Worm (Caenorhabditis elegans) whole organism, L4 larva: ENCODE results near the gene Y75B8A.39.
A peak's percentile ranks its signal among the peaks of the same experiment; 100 is the strongest.

ENCODE experiments used
- F10B5.3 ChIP-seq: sonication (generic microtip); optimal IDR thresholded peaks from 2 replicates; lab custom pipeline; 2016; ENCODE audit warnings: mild to moderate bottlenecking, missing genetic modification characterization, missing compliant biosample characterization
- F37D6.2 ChIP-seq: sonication (generic microtip); optimal IDR thresholded peaks from 2 replicates; lab custom pipeline; 2016; ENCODE audit warnings: mild to moderate bottlenecking, missing genetic modification characterization, missing compliant biosample characterization
- F44E2.7 ChIP-seq: fragments of 200-800 bp; sonication (Bioruptor generic); IDR thresholded peaks from 2 replicates; pipeline ENCODE4 v2.1.2; 2022; ENCODE audit warnings: missing genetic modification characterization, missing compliant biosample characterization
- Y105C5A.15 ChIP-seq: fragments of 200-800 bp; sonication (Bioruptor generic); IDR thresholded peaks from 2 replicates; pipeline ENCODE4 v1.3.6; 2022; ENCODE audit warnings: missing genetic modification characterization, missing compliant biosample characterization
- Y48G9A.11 ChIP-seq: fragments of 200-800 bp; sonication (Bioruptor generic); IDR thresholded peaks from 2 replicates; pipeline ENCODE4 v1.3.6; 2022; ENCODE audit warnings: missing genetic modification reagents, missing genetic modification characterization, missing compliant biosample characterization
- Y75B8A.6 ChIP-seq: fragments of 200-800 bp; sonication (Bioruptor generic); IDR thresholded peaks from 2 replicates; pipeline ENCODE4 v1.3.6; 2022; ENCODE audit warnings: missing genetic modification reagents, missing genetic modification characterization, missing compliant biosample characterization
- ZK337.2 ChIP-seq: fragments of 200-800 bp; sonication (Bioruptor generic); IDR thresholded peaks from 2 replicates; pipeline ENCODE4 v1.3.6; 2022; ENCODE audit warnings: missing genetic modification reagents, missing genetic modification characterization, missing compliant biosample characterization
- ZK546.5 ChIP-seq, 2 experiments: sonication (generic microtip); optimal IDR thresholded peaks; 2 replicates each; lab custom pipeline; 2017; ENCODE audit warnings: missing biosample characterization in 2 of 2, missing genetic modification characterization in 2 of 2
- aha-1 ChIP-seq: fragments of 150-350 bp; peaks from one replicate; lab custom pipeline; 2014; ENCODE audit warnings: missing biosample characterization, missing genetic modification characterization
- ama-1 ChIP-seq: fragments of 150-350 bp; optimal IDR thresholded peaks from 2 replicates; lab custom pipeline; 2014; ENCODE audit warnings: inconsistent platforms, mixed read lengths
- ceh-82 ChIP-seq: sonication (generic microtip); optimal IDR thresholded peaks from 2 replicates; lab custom pipeline; 2017; ENCODE audit warnings: missing biosample characterization, missing genetic modification characterization
- cey-2 ChIP-seq: sonication (generic microtip); optimal IDR thresholded peaks from 3 replicates; lab custom pipeline; 2017; ENCODE audit warnings: missing genetic modification characterization, mild to moderate bottlenecking, missing compliant biosample characterization, antibody characterized with exemption, borderline replicate concordance; ENCODE audit not compliant: insufficient read depth
- daf-19 ChIP-seq: fragments of 200-800 bp; sonication (Bioruptor generic); conservative IDR thresholded peaks from 2 replicates; pipeline ENCODE4 v1.3.6; 2022; ENCODE audit warnings: missing genetic modification characterization, missing compliant biosample characterization
- daf-8 ChIP-seq: fragments of 200-800 bp; sonication (Bioruptor generic); IDR thresholded peaks from 2 replicates; pipeline ENCODE4 v1.3.6; 2022; ENCODE audit warnings: missing genetic modification characterization, missing compliant biosample characterization
- egl-43 ChIP-seq: fragments of 200-800 bp; sonication (Bioruptor generic); IDR thresholded peaks from 2 replicates; pipeline ENCODE4 v1.3.6; 2022; ENCODE audit warnings: missing genetic modification reagents, missing genetic modification characterization, missing compliant biosample characterization
- fos-1 ChIP-seq: fragments of 150-350 bp; optimal IDR thresholded peaks from 2 replicates; lab custom pipeline; 2014; ENCODE audit warnings: missing biosample characterization, missing genetic modification characterization
- hlh-30 ChIP-seq: sonication (generic microtip); optimal IDR thresholded peaks from 2 replicates; lab custom pipeline; 2017; ENCODE audit warnings: antibody characterized with exemption, mild to moderate bottlenecking, missing genetic modification characterization, missing compliant biosample characterization; ENCODE audit not compliant: insufficient read depth
- lin-1 ChIP-seq: fragments of 200-800 bp; sonication (Bioruptor generic); IDR thresholded peaks from 2 replicates; pipeline ENCODE4 v1.3.6; 2022; ENCODE audit warnings: missing genetic modification reagents, missing genetic modification characterization, missing compliant biosample characterization
- lin-29 ChIP-seq: fragments of 200-800 bp; sonication (Bioruptor generic); IDR thresholded peaks from 2 replicates; pipeline ENCODE4 v1.3.6; 2022; ENCODE audit warnings: missing genetic modification reagents, missing genetic modification characterization, missing compliant biosample characterization
- lin-38 ChIP-seq: fragments of 200-800 bp; sonication (Bioruptor generic); IDR thresholded peaks from 2 replicates; pipeline ENCODE4 v1.3.6; 2022; ENCODE audit warnings: missing genetic modification reagents, missing genetic modification characterization, missing compliant biosample characterization
- lsy-2 ChIP-seq, 2 experiments: fragments of 150-350 bp in 1 of 2; sonication (generic microtip) in 1 of 2; optimal IDR thresholded peaks; 2 replicates each; lab custom pipeline; 2014 to 2017; ENCODE audit warnings: missing biosample characterization in 2 of 2, missing genetic modification characterization in 2 of 2
- madf-9 ChIP-seq: fragments of 200-800 bp; sonication (Bioruptor generic); conservative IDR thresholded peaks from 2 replicates; pipeline ENCODE4 v1.3.6; 2022; ENCODE audit warnings: missing genetic modification reagents, missing genetic modification characterization, missing compliant biosample characterization
- mdl-1 ChIP-seq, 2 experiments: fragments of 150-350 bp in 1 of 2; sonication (generic microtip) in 1 of 2; optimal IDR thresholded peaks; 2 replicates each; lab custom pipeline; 2014 to 2017; ENCODE audit warnings: missing biosample characterization in 2 of 2, missing genetic modification characterization in 2 of 2
- mdt-29 ChIP-seq: fragments of 200-800 bp; sonication (Bioruptor generic); IDR thresholded peaks from 2 replicates; pipeline ENCODE4 v1.3.6; 2022; ENCODE audit warnings: missing genetic modification reagents, missing genetic modification characterization, missing compliant biosample characterization
- mep-1 ChIP-seq: fragments of 150-350 bp; sonication (generic microtip); optimal IDR thresholded peaks from 3 replicates; lab custom pipeline; 2014; ENCODE audit warnings: missing biosample characterization, missing genetic modification characterization
- nhr-237 ChIP-seq: sonication (generic microtip); optimal IDR thresholded peaks from 2 replicates; lab custom pipeline; 2017; ENCODE audit warnings: missing biosample characterization, missing genetic modification characterization
- nhr-25 ChIP-seq: sonication (generic microtip); optimal IDR thresholded peaks from 2 replicates; lab custom pipeline; 2017; ENCODE audit warnings: missing genetic modification characterization, mild to moderate bottlenecking, missing compliant biosample characterization, antibody characterized with exemption, moderate library complexity, borderline replicate concordance; ENCODE audit not compliant: insufficient read depth
- nhr-28 ChIP-seq: fragments of 150-350 bp; optimal IDR thresholded peaks from 2 replicates; lab custom pipeline; 2014; ENCODE audit warnings: missing biosample characterization, missing genetic modification characterization
- nhr-41 ChIP-seq: fragments of 200-800 bp; sonication (Bioruptor generic); IDR thresholded peaks from 2 replicates; pipeline ENCODE4 v1.3.6; 2022; ENCODE audit warnings: missing genetic modification reagents, missing genetic modification characterization, missing compliant biosample characterization
- nhr-42 ChIP-seq: fragments of 200-800 bp; sonication (Bioruptor generic); IDR thresholded peaks from 2 replicates; pipeline ENCODE4 v1.3.6; 2022; ENCODE audit warnings: missing genetic modification characterization, missing compliant biosample characterization
- nhr-48 ChIP-seq: sonication (generic microtip); optimal IDR thresholded peaks from 2 replicates; lab custom pipeline; 2016; ENCODE audit warnings: mild to moderate bottlenecking, missing genetic modification characterization, missing compliant biosample characterization
- pha-4 ChIP-seq, 2 experiments: fragments of 150-350 bp in 1 of 2; fragments of 200-800 bp in 1 of 2; sonication (Bioruptor generic) in 1 of 2; IDR thresholded peaks in 1 of 2; optimal IDR thresholded peaks in 1 of 2; 2 replicates each; pipeline versions ENCODE4 v1.3.6 to Lab custom; 2014 to 2022; ENCODE audit warnings: missing genetic modification characterization in 2 of 2, missing genetic modification reagents in 2 of 2, missing biosample characterization in 1 of 2, missing compliant biosample characterization in 1 of 2
- php-3 ChIP-seq: fragments of 200-800 bp; sonication (Bioruptor generic); IDR thresholded peaks from 2 replicates; pipeline ENCODE4 v1.3.6; 2022; ENCODE audit warnings: missing genetic modification reagents, missing genetic modification characterization, missing compliant biosample characterization
- rbr-2 ChIP-seq: sonication (generic microtip); optimal IDR thresholded peaks from 2 replicates; lab custom pipeline; 2016; ENCODE audit warnings: missing genotype, missing genetic modification characterization, missing compliant biosample characterization
- sdz-12 ChIP-seq: fragments of 200-800 bp; sonication (Bioruptor generic); optimal IDR thresholded peaks from 2 replicates; lab custom pipeline; 2018; ENCODE audit warnings: mild to moderate bottlenecking, missing genetic modification characterization, missing compliant biosample characterization
- snpc-1.2 ChIP-seq: fragments of 200-800 bp; sonication (Bioruptor generic); IDR thresholded peaks from 2 replicates; pipeline ENCODE4 v1.3.6; 2022; ENCODE audit warnings: missing genetic modification reagents, missing genetic modification characterization, missing compliant biosample characterization
- snpc-4 ChIP-seq: fragments of 150-350 bp; optimal IDR thresholded peaks from 2 replicates; lab custom pipeline; 2014; ENCODE audit warnings: missing biosample characterization, missing genetic modification characterization
- spr-3 ChIP-seq: fragments of 200-800 bp; sonication (Bioruptor generic); optimal IDR thresholded peaks from 2 replicates; lab custom pipeline; 2018; ENCODE audit warnings: mild to moderate bottlenecking, missing genetic modification characterization, missing compliant biosample characterization
- tag-97 ChIP-seq: fragments of 200-800 bp; sonication (Bioruptor generic); IDR thresholded peaks from 2 replicates; pipeline ENCODE4 v1.3.6; 2022; ENCODE audit warnings: missing genetic modification characterization, missing compliant biosample characterization
- tra-1 ChIP-seq: fragments of 200-800 bp; sonication (Bioruptor generic); IDR thresholded peaks from 2 replicates; pipeline ENCODE4 v1.3.6; 2022; ENCODE audit warnings: missing genetic modification reagents, missing genetic modification characterization, missing compliant biosample characterization
- vab-7 ChIP-seq: fragments of 200-800 bp; sonication (Bioruptor generic); IDR thresholded peaks from 2 replicates; pipeline ENCODE4 v1.3.6; 2022; ENCODE audit warnings: missing genetic modification reagents, missing genetic modification characterization, missing compliant biosample characterization
- zip-2 ChIP-seq: fragments of 150-350 bp; optimal IDR thresholded peaks from 2 replicates; lab custom pipeline; 2014; ENCODE audit warnings: missing biosample characterization, missing genetic modification characterization
- ztf-11 ChIP-seq: fragments of 150-350 bp; optimal IDR thresholded peaks from 2 replicates; lab custom pipeline; 2014; ENCODE audit warnings: missing biosample characterization, missing genetic modification characterization

Y75B8A.39 gene

ce11 chrIII:12335400-12335994 is 22.5 kb downstream of the Y75B8A.39 start (continued):
- TF ChIP-seq fos-1 (tag; lab: Kevin White, UChicago), result no peak
- no peak for TF ChIP-seq nhr-25
- TF ChIP-seq aha-1 (tag; lab: Kevin White, UChicago), result peak; percentile 77
- no peak for TF ChIP-seq F37D6.2 (tag; lab: Kevin White, UChicago)
- TF ChIP-seq F44E2.7 (GFP tag; lab: Robert Waterston, UW), result no peak
- TF ChIP-seq daf-8 (GFP tag; lab: Robert Waterston, UW), result no peak
- TF ChIP-seq Y48G9A.11 (GFP tag; lab: Robert Waterston, UW), result no peak
- TF ChIP-seq snpc-4, result no peak
- peak; percentile 48; the same call in 1 of the 2 replicates for TF ChIP-seq lin-38
- peak; percentile 13 for TF ChIP-seq nhr-48 (tag; lab: Kevin White, UChicago)
- peak; percentile 89 for TF ChIP-seq hlh-30
- TF ChIP-seq mep-1, result peak; percentile 70
- TF ChIP-seq pha-4 (GFP tag; IDR thresholded peaks at IDR 0.05; lab: Robert Waterston, UW), result 0 out of 2 replicates have a peak, but pooled peaks have one; percentile 58
- TF ChIP-seq pha-4 (tag; optimal IDR thresholded peaks at IDR 0.05; lab: Kevin White, UChicago), result peak; percentile 27
- no peak for TF ChIP-seq snpc-1.2

ce11 chrIII:12344940-12345339 is 32.0 kb downstream of the Y75B8A.39 start:
- TF ChIP-seq ZK546.5 (tag; optimal IDR thresholded peaks at IDR 0.05; lab: Kevin White, UChicago) (no peak), lsy-2 (tag; optimal IDR thresholded peaks at IDR 0.05; lab: Kevin White, UChicago) (peak in 1 of 2 experiments; percentile 16)

DNA sequence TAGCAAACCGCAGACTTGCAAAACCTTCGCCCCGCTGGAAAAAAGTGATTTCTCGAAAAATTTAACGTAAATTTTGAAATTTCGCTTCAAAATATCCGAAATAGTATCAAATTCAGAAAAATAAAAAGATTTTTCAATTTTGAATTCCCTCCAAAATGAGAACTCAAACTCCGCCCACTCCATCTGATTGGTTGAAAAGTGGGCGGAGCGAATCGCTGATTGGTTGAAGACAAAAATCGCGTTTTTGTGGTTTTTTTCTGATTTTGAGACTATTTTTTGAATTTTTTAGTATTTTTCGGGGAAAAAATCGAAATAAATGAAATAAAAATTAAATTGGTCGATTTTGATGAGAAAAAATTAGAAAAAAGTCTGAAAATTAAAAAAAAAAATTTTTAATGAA is 36.0 kb downstream of the Y75B8A.39 start:
- TF ChIP-seq fos-1 (tag; lab: Kevin White, UChicago), result no peak

- TF ChIP-seq zip-2 (tag; lab: Kevin White, UChicago) (no peak), Y48G9A.11 (GFP tag; lab: Robert Waterston, UW) (0 out of 2 replicates have a peak, but pooled peaks have one; percentile 45), mep-1 (peak; percentile 82), tra-1 (no peak), madf-9 (GFP tag; lab: Robert Waterston, UW) (no peak; the same call in 1 of the 2 replicates), cey-2 (no peak), lin-29 (GFP tag; lab: Robert Waterston, UW) (no peak), nhr-41 (GFP tag; lab: Robert Waterston, UW) (no peak), ZK337.2 (peak; percentile 77), ztf-11 (tag; lab: Kevin White, UChicago) (no peak), mdl-1 (tag; optimal IDR thresholded peaks at IDR 0.05; lab: Kevin White, UChicago) (no peak), Y75B8A.6 (GFP tag; lab: Robert Waterston, UW) (no peak), spr-3 (no peak), ama-1 (lab: Kevin White, UChicago) (no peak), F10B5.3 (peak; percentile 25), nhr-25 (no peak), egl-43 (GFP tag; lab: Robert Waterston, UW) (no peak), ceh-82 (no peak), F37D6.2 (tag; lab: Kevin White, UChicago) (peak; percentile 62), nhr-28 (tag; lab: Kevin White, UChicago) (peak; percentile 71), ZK546.5 (tag; optimal IDR thresholded peaks at IDR 0.05; lab: Kevin White, UChicago) (no peak), mdt-29 (GFP tag; lab: Robert Waterston, UW) (no peak), php-3 (no peak), daf-19 (GFP tag; lab: Robert Waterston, UW) (no peak), nhr-42 (no peak), vab-7 (no peak), sdz-12 (GFP tag; lab: Kevin White, UChicago) (peak; percentile 44), rbr-2 (tag; lab: Kevin White, UChicago) (peak; percentile 80), lsy-2 (tag; optimal IDR thresholded peaks at IDR 0.05; lab: Kevin White, UChicago) (peak in 1 of 2 experiments; percentile 91), lin-1 (GFP tag; lab: Robert Waterston, UW) (peak; percentile 59; the same call in 1 of the 2 replicates), nhr-237 (tag; lab: Kevin White, UChicago) (no peak), aha-1 (tag; lab: Kevin White, UChicago) (no peak), Y105C5A.15 (GFP tag; lab: Robert Waterston, UW) (no peak), tag-97 (GFP tag; lab: Robert Waterston, UW) (no peak)
Observed at ce11 chrIII:12351301-12351700, 38.3 kb downstream of the Y75B8A.39 start, which contains the start of the genes pph-4.1 and Y75B8A.31. TSS of gene pph-4.1 (minus strand) at chrIII:12351336. TSS of gene Y75B8A.31 (plus strand) at chrIII:12351642.
